Worm (Caenorhabditis elegans) whole organism, L2 larva: ENCODE data around the gene C49C3.21.

Source experiments
- F13H6.1 ChIP-seq: sonication (generic microtip); optimal IDR thresholded peaks from 2 replicates; lab custom pipeline; 2016; ENCODE audit warnings: missing genetic modification characterization, missing compliant biosample characterization
- R02D3.7 ChIP-seq: fragments of 150-350 bp; optimal IDR thresholded peaks from 2 replicates; lab custom pipeline; 2014; ENCODE audit warnings: missing biosample characterization, missing genetic modification characterization
- ZK546.5 ChIP-seq: sonication (generic microtip); optimal IDR thresholded peaks from 2 replicates; lab custom pipeline; 2017; ENCODE audit warnings: missing biosample characterization, missing genetic modification characterization
- aly-2 ChIP-seq: fragments of 150-350 bp; optimal IDR thresholded peaks from 2 replicates; lab custom pipeline; 2014; ENCODE audit warnings: missing biosample characterization, missing genetic modification characterization
- ama-1 ChIP-seq: fragments of 150-350 bp; optimal IDR thresholded peaks from 2 replicates; lab custom pipeline; 2018; ENCODE audit warnings: inconsistent platforms
- ceh-16 ChIP-seq: fragments of 150-350 bp; optimal IDR thresholded peaks from 2 replicates; lab custom pipeline; 2014; ENCODE audit warnings: missing biosample characterization, missing genetic modification characterization
- ceh-82 ChIP-seq: fragments of 150-350 bp; optimal IDR thresholded peaks from 2 replicates; lab custom pipeline; 2014; ENCODE audit warnings: missing biosample characterization, missing genetic modification characterization
- crh-2 ChIP-seq: sonication (generic microtip); optimal IDR thresholded peaks from 2 replicates; lab custom pipeline; 2017; ENCODE audit warnings: missing biosample characterization, missing genetic modification characterization
- dmd-4 ChIP-seq: sonication (generic microtip); optimal IDR thresholded peaks from 2 replicates; lab custom pipeline; 2017; ENCODE audit warnings: missing biosample characterization, missing genetic modification characterization
- egl-27 ChIP-seq: sonication (generic microtip); optimal IDR thresholded peaks from 3 replicates; lab custom pipeline; 2017; ENCODE audit warnings: missing biosample characterization, missing genetic modification reagents, missing genetic modification characterization
- elt-1 ChIP-seq: fragments of 150-350 bp; optimal IDR thresholded peaks from 2 replicates; lab custom pipeline; 2014; ENCODE audit warnings: missing biosample characterization, missing genetic modification characterization
- elt-3 ChIP-seq: sonication (generic microtip); optimal IDR thresholded peaks from 2 replicates; lab custom pipeline; 2017; ENCODE audit warnings: missing biosample characterization, missing genetic modification characterization
- lin-11 ChIP-seq: fragments of 150-350 bp; sonication (generic microtip); optimal IDR thresholded peaks from 2 replicates; lab custom pipeline; 2014; ENCODE audit warnings: missing biosample characterization, missing genetic modification characterization, inconsistent platforms, mixed read lengths
- lin-13 ChIP-seq: fragments of 150-350 bp; optimal IDR thresholded peaks from 2 replicates; lab custom pipeline; 2014; ENCODE audit warnings: missing biosample characterization, missing genetic modification reagents, missing genetic modification characterization
- lin-39 ChIP-seq: fragments of 150-350 bp; optimal IDR thresholded peaks from 2 replicates; lab custom pipeline; 2014; ENCODE audit warnings: missing biosample characterization, missing genetic modification reagents, missing genetic modification characterization
- lsy-2 ChIP-seq, 2 experiments: fragments of 150-350 bp in 1 of 2; sonication (generic microtip) in 1 of 2; optimal IDR thresholded peaks; 2 replicates each; lab custom pipeline; 2014 to 2017; ENCODE audit warnings: missing biosample characterization in 2 of 2, missing genetic modification characterization in 2 of 2
- mab-5 ChIP-seq: fragments of 150-350 bp; optimal IDR thresholded peaks from 2 replicates; lab custom pipeline; 2014; ENCODE audit warnings: missing biosample characterization, missing genetic modification characterization
- mdl-1 ChIP-seq, 2 experiments: fragments of 150-350 bp in 1 of 2; sonication (generic microtip) in 1 of 2; optimal IDR thresholded peaks; 2 replicates each; lab custom pipeline; 2017; ENCODE audit warnings: missing biosample characterization in 2 of 2, missing genetic modification characterization in 2 of 2
- nhr-10 ChIP-seq: sonication (generic microtip); optimal IDR thresholded peaks from 2 replicates; lab custom pipeline; 2017; ENCODE audit warnings: missing biosample characterization, missing genetic modification characterization
- nhr-11 ChIP-seq: fragments of 150-350 bp; optimal IDR thresholded peaks from 2 replicates; lab custom pipeline; 2014; ENCODE audit warnings: missing biosample characterization, missing genetic modification characterization
- nhr-12 ChIP-seq: fragments of 150-350 bp; optimal IDR thresholded peaks from 2 replicates; lab custom pipeline; 2014; ENCODE audit warnings: missing biosample characterization, missing genetic modification characterization
- nhr-129 ChIP-seq: fragments of 150-350 bp; optimal IDR thresholded peaks from 2 replicates; lab custom pipeline; 2014; ENCODE audit warnings: missing biosample characterization, missing genetic modification characterization
- nhr-21 ChIP-seq: fragments of 150-350 bp; optimal IDR thresholded peaks from 2 replicates; lab custom pipeline; 2014; ENCODE audit warnings: missing biosample characterization, missing genetic modification characterization
- nhr-23 ChIP-seq: fragments of 150-350 bp; optimal IDR thresholded peaks from 2 replicates; lab custom pipeline; 2014; ENCODE audit warnings: missing biosample characterization, missing genetic modification reagents, missing genetic modification characterization
- nhr-237 ChIP-seq: fragments of 150-350 bp; optimal IDR thresholded peaks from 2 replicates; lab custom pipeline; 2014; ENCODE audit warnings: missing biosample characterization, missing genetic modification characterization
- nhr-25 ChIP-seq: fragments of 150-350 bp; sonication (generic microtip); optimal IDR thresholded peaks from 3 replicates; lab custom pipeline; 2014; ENCODE audit warnings: missing biosample characterization, missing genetic modification characterization
- nhr-6 ChIP-seq: fragments of 150-350 bp; optimal IDR thresholded peaks from 2 replicates; lab custom pipeline; 2014; ENCODE audit warnings: missing biosample characterization, missing genetic modification characterization
- peb-1 ChIP-seq: fragments of 150-350 bp; optimal IDR thresholded peaks from 2 replicates; lab custom pipeline; 2014; ENCODE audit warnings: missing biosample characterization, missing genetic modification characterization
- skn-1 ChIP-seq: sonication (generic microtip); optimal IDR thresholded peaks from 2 replicates; lab custom pipeline; 2017; ENCODE audit warnings: missing biosample characterization, missing genetic modification characterization
- sma-3 ChIP-seq: sonication (generic microtip); optimal IDR thresholded peaks from 2 replicates; lab custom pipeline; 2016; ENCODE audit warnings: missing genetic modification reagents, missing genetic modification characterization, missing compliant biosample characterization
- snpc-4 ChIP-seq: fragments of 150-350 bp; optimal IDR thresholded peaks from 2 replicates; lab custom pipeline; 2014; ENCODE audit warnings: missing biosample characterization, missing genetic modification characterization
- unc-39 ChIP-seq: fragments of 150-350 bp; optimal IDR thresholded peaks from 2 replicates; lab custom pipeline; 2014; ENCODE audit warnings: missing biosample characterization, missing genetic modification characterization
- unc-55 ChIP-seq: fragments of 150-350 bp; sonication (generic microtip); optimal IDR thresholded peaks from 3 replicates; lab custom pipeline; 2014; ENCODE audit warnings: missing biosample characterization, missing genetic modification reagents, missing genetic modification characterization
- zag-1 ChIP-seq: fragments of 150-350 bp; optimal IDR thresholded peaks from 2 replicates; lab custom pipeline; 2014; ENCODE audit warnings: missing biosample characterization, missing genetic modification characterization
- ztf-1 ChIP-seq: fragments of 200-800 bp; sonication (Bioruptor generic); conservative IDR thresholded peaks from 2 replicates; pipeline ENCODE4 v1.3.6; 2022; ENCODE audit warnings: missing genetic modification characterization, missing compliant biosample characterization

Gene C49C3.21

ce11 chrIV:17346599-17347218, 3.9 kb downstream of the C49C3.21 start, which contains the start of the genes clec-197 and clec-198:
TSS of gene clec-197 (minus strand) at chrIV:17346699.
TSS of gene clec-198 (plus strand) at chrIV:17347168.
- TF ChIP-seq ceh-82 (tag; lab: Kevin White, UChicago) (no peak), unc-39 (tag; lab: Kevin White, UChicago) (no peak), mab-5 (no peak), nhr-23 (tag; lab: Kevin White, UChicago) (no peak), lin-13 (no peak), sma-3 (no peak)
- TF ChIP-seq, all 48 proteins: peak for 0

- no peak for TF ChIP-seq nhr-129 (tag; lab: Kevin White, UChicago)
- TF ChIP-seq ztf-1 (GFP tag; lab: Robert Waterston, UW): no peak
- no peak for TF ChIP-seq nhr-11
- no peak for TF ChIP-seq nhr-10 (tag; lab: Kevin White, UChicago)
- no peak for TF ChIP-seq F13H6.1 (tag; lab: Kevin White, UChicago)
- TF ChIP-seq nhr-12 (tag; lab: Kevin White, UChicago): no peak
- no peak for TF ChIP-seq elt-3 (tag; lab: Kevin White, UChicago)
- no peak for TF ChIP-seq lin-11 (tag; lab: Kevin White, UChicago)
- no peak for TF ChIP-seq sma-3
- TF ChIP-seq ceh-16: no peak
- TF ChIP-seq ama-1 (lab: Kevin White, UChicago): no peak
- no peak for TF ChIP-seq peb-1 (tag; lab: Kevin White, UChicago)
- no peak for TF ChIP-seq nhr-6 (tag; lab: Kevin White, UChicago)
- TF ChIP-seq lin-39 (tag; lab: Kevin White, UChicago): no peak
- TF ChIP-seq mdl-1 (tag; optimal IDR thresholded peaks at IDR 0.05; lab: Kevin White, UChicago): no peak
- TF ChIP-seq snpc-4 (tag; lab: Kevin White, UChicago): no peak
These were observed 8.8 kb downstream of the C49C3.21 start, which contains the start of gene clec-199 for ce11 chrIV:17351586-17351985. TSS of gene clec-199 (plus strand) at chrIV:17351886.

- TF ChIP-seq nhr-237 (tag; lab: Kevin White, UChicago) (no peak), skn-1 (tag; lab: Kevin White, UChicago) (no peak), nhr-23 (tag; lab: Kevin White, UChicago) (no peak), unc-55 (no peak), F13H6.1 (tag; lab: Kevin White, UChicago) (no peak), egl-27 (tag; lab: Kevin White, UChicago) (no peak), snpc-4 (tag; lab: Kevin White, UChicago) (no peak), nhr-21 (no peak), lsy-2 (tag; optimal IDR thresholded peaks at IDR 0.05; lab: Kevin White, UChicago) (no peak), elt-1 (tag; lab: Kevin White, UChicago) (no peak), ceh-16 (no peak), ZK546.5 (tag; lab: Kevin White, UChicago) (no peak), R02D3.7 (no peak), ama-1 (lab: Kevin White, UChicago) (no peak), unc-39 (tag; lab: Kevin White, UChicago) (no peak), dmd-4 (tag; lab: Kevin White, UChicago) (no peak)
These were observed 18.4 kb downstream of the C49C3.21 start, which contains the start of gene clec-202 for ce11 chrIV:17361143-17361542. TSS of gene clec-202 (plus strand) at chrIV:17361443.

ce11 chrIV:17367294-17367693, 24.5 kb downstream of the C49C3.21 start, which contains the start of gene zipt-17:
TSS of gene zipt-17 (minus strand) at chrIV:17367394.
- TF ChIP-seq mdl-1 (tag; optimal IDR thresholded peaks at IDR 0.05; lab: Kevin White, UChicago): no peak
- TF ChIP-seq egl-27 (tag; lab: Kevin White, UChicago): no peak
- no peak for TF ChIP-seq ama-1 (lab: Kevin White, UChicago)
- no peak for TF ChIP-seq ceh-16
- TF ChIP-seq zag-1 (tag; lab: Kevin White, UChicago): no peak
- TF ChIP-seq R02D3.7: no peak
- TF ChIP-seq nhr-12 (tag; lab: Kevin White, UChicago): no peak
- no peak for TF ChIP-seq unc-55
- TF ChIP-seq aly-2 (tag; lab: Kevin White, UChicago): no peak
- no peak for TF ChIP-seq nhr-25 (tag; lab: Kevin White, UChicago)
- TF ChIP-seq crh-2: no peak
- no peak for TF ChIP-seq nhr-11
- TF ChIP-seq snpc-4 (tag; lab: Kevin White, UChicago): no peak
- TF ChIP-seq ceh-82 (tag; lab: Kevin White, UChicago): no peak
- no peak for TF ChIP-seq lin-39 (tag; lab: Kevin White, UChicago)
